Worm (Caenorhabditis elegans): ENCODE data around the gene far-2.

Gene far-2

DNA sequence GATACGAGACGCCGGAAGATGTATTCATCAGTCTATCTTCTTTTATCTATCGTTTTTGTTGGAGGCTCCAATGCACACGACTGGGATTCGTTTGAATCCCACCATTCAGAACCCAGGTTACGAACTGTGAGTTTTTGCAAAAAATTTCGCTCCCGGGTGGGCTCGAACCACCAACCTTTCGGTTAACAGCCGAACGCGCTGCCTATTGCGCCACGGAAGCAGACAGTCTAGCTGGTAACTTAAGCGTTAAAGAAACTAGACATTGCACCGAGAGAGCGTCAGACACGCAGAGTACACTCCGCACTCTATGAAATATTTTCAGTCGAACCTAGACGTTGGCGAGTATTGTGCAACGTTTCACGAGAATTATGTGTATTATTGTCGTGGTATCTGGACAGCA lies 22.4 kb downstream of the far-2 start (continued):
- peak; percentile 73 for TF ChIP-seq tra-1 (GFP tag; IDR thresholded peaks at IDR 0.05)
- TF ChIP-seq arid-1 (GFP tag; conservative IDR thresholded peaks at IDR 0.05), result peak; percentile 75
- no peak for TF ChIP-seq dve-1 (tag; optimal IDR thresholded peaks at IDR 0.05; ENCODE audit: insufficient read depth)
- TF ChIP-seq T26A8.4 (GFP tag; IDR thresholded peaks at IDR 0.05), result peak; percentile 74
- TF ChIP-seq Y5F2A.4 (GFP tag; optimal IDR thresholded peaks at IDR 0.05), result peak; percentile 26
- TF ChIP-seq nhr-111 (GFP tag; optimal IDR thresholded peaks at IDR 0.05), result peak; percentile 59
- TF ChIP-seq dmd-6 (GFP tag; IDR thresholded peaks at IDR 0.05), result peak; percentile 59
- TF ChIP-seq mxl-3 (GFP tag; optimal IDR thresholded peaks at IDR 0.05), result peak; percentile 0
- TF ChIP-seq Y48G9A.11 (GFP tag; IDR thresholded peaks at IDR 0.05), result peak; percentile 82
- peak; percentile 73 for TF ChIP-seq snpc-1.2 (GFP tag; IDR thresholded peaks at IDR 0.05)
- TF ChIP-seq dpl-1 (GFP tag; optimal IDR thresholded peaks at IDR 0.05), result peak; percentile 1
- peak; percentile 41 for TF ChIP-seq spr-1 (tag; optimal IDR thresholded peaks at IDR 0.05)
- TF ChIP-seq lin-29 (GFP tag; IDR thresholded peaks at IDR 0.05), result 0 out of 2 replicates have a peak, but pooled peaks have one; percentile 56
- no peak for TF ChIP-seq lsy-2 (tag; optimal IDR thresholded peaks at IDR 0.05)
- no peak for TF ChIP-seq ZK337.2 (GFP tag; IDR thresholded peaks at IDR 0.05)
- TF ChIP-seq R02D3.7 (tag; optimal IDR thresholded peaks at IDR 0.05), result no peak
- no peak for TF ChIP-seq nhr-76 (tag; optimal IDR thresholded peaks at IDR 0.05)
- no peak for TF ChIP-seq attf-4 (tag; optimal IDR thresholded peaks at IDR 0.05)
- peak; percentile 35 for TF ChIP-seq T20F7.1 (GFP tag; optimal IDR thresholded peaks at IDR 0.05)
- TF ChIP-seq madf-5 (GFP tag; IDR thresholded peaks at IDR 0.05), result peak in 1 of 2 experiments; percentile 88; a peak in 2 of 4 replicates
- peak; percentile 54 for TF ChIP-seq mdt-29 (GFP tag; IDR thresholded peaks at IDR 0.05)
- 0 out of 2 replicates have a peak, but pooled peaks have one; percentile 69 for TF ChIP-seq saeg-2 (GFP tag; IDR thresholded peaks at IDR 0.05)
- TF ChIP-seq mdl-1 (tag; optimal IDR thresholded peaks at IDR 0.05), result peak in 1 of 2 experiments; percentile 15
- no peak for TF ChIP-seq spr-3 (GFP tag; optimal IDR thresholded peaks at IDR 0.05)
- TF ChIP-seq nhr-41 (GFP tag; IDR thresholded peaks at IDR 0.05), result 0 out of 2 replicates have a peak, but pooled peaks have one; percentile 44
- no peak for TF ChIP-seq lin-15B (tag; optimal IDR thresholded peaks at IDR 0.05)
- peak; percentile 23 for TF ChIP-seq nhr-48 (tag; optimal IDR thresholded peaks at IDR 0.05)
- no peak for TF ChIP-seq F10B5.3 (tag; optimal IDR thresholded peaks at IDR 0.05)
- TF ChIP-seq lir-3 (tag; optimal IDR thresholded peaks at IDR 0.05), result no peak
- TF ChIP-seq nhr-25 (tag; optimal IDR thresholded peaks at IDR 0.05; ENCODE audit: borderline replicate concordance, insufficient read depth), result no peak
- TF ChIP-seq cey-2 (tag; optimal IDR thresholded peaks at IDR 0.05; ENCODE audit: borderline replicate concordance, insufficient read depth), result no peak
- TF ChIP-seq skn-1 (tag; optimal IDR thresholded peaks at IDR 0.05), result no peak
- TF ChIP-seq mep-1 (tag; optimal IDR thresholded peaks at IDR 0.05), result no peak
- TF ChIP-seq ama-1 (optimal IDR thresholded peaks at IDR 0.05), result no peak
- TF ChIP-seq vab-7 (GFP tag; IDR thresholded peaks at IDR 0.05), result peak; percentile 90
- TF ChIP-seq zag-1 (tag; optimal IDR thresholded peaks at IDR 0.05), result no peak
- TF ChIP-seq ztf-7 (tag; optimal IDR thresholded peaks at IDR 0.05), result no peak
- no peak for TF ChIP-seq F49E8.2 (tag; optimal IDR thresholded peaks at IDR 0.05; ENCODE audit: borderline replicate concordance)
- peak; percentile 95 for TF ChIP-seq lim-7 (GFP tag; IDR thresholded peaks at IDR 0.05)
- peak; percentile 67 for TF ChIP-seq dmd-9 (GFP tag; IDR thresholded peaks at IDR 0.05)
- no peak for TF ChIP-seq hlh-30 (tag; optimal IDR thresholded peaks at IDR 0.05; ENCODE audit: insufficient read depth)
- TF ChIP-seq D1046.2 (GFP tag; IDR thresholded peaks at IDR 0.05), result peak; percentile 76
- TF ChIP-seq zip-2 (tag; optimal IDR thresholded peaks at IDR 0.05), result peak; percentile 35
- peak; percentile 73 for TF ChIP-seq mes-2 (tag; optimal IDR thresholded peaks at IDR 0.05; ENCODE audit: poor library complexity, severe bottlenecking)
- no peak for TF ChIP-seq pqm-1 (tag; optimal IDR thresholded peaks at IDR 0.05)
- TF ChIP-seq ceh-28 (tag; optimal IDR thresholded peaks at IDR 0.05), result no peak
- no peak for TF ChIP-seq tag-97 (GFP tag; IDR thresholded peaks at IDR 0.05)
- TF ChIP-seq daf-19 (GFP tag; conservative IDR thresholded peaks at IDR 0.05), result peak; percentile 67; the same call in 1 of the 2 replicates
- TF ChIP-seq F26F4.8 (GFP tag; conservative IDR thresholded peaks at IDR 0.05), result peak; percentile 75
- no peak for TF ChIP-seq daf-8 (GFP tag; IDR thresholded peaks at IDR 0.05)
- TF ChIP-seq snpc-4 (tag; optimal IDR thresholded peaks at IDR 0.05), result peak; percentile 22
